Worm (Caenorhabditis elegans): Measurements from ENCODE around the gene Y58A7A.3.

DNA sequence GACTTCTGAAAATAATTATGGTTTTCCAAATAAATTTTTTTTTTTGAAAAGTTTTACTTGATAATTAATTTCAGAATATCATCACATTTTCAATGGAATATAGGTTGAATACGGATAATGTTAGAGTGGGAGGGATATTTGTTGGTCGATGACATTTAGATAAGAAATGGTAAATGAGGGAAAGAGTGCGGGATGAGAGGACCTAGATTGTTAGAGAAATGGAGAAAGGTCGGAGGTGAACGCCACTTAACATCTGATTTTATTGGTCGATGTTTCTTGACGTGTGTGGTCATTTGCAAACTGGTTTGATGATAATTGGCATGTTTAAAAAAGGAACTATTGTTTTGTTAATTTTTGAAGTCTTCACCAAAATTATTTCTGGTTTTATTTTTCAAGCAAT is 42.3 kb downstream of the Y58A7A.3 start:
- no peak for TF ChIP-seq ama-1 (optimal IDR thresholded peaks at IDR 0.05)
- TF ChIP-seq ttx-3 (tag; optimal IDR thresholded peaks at IDR 0.05): no peak
- no peak for TF ChIP-seq ceh-24 (tag; optimal IDR thresholded peaks at IDR 0.05)
- no peak for TF ChIP-seq tbx-7 (tag; optimal IDR thresholded peaks at IDR 0.05)
- no peak for TF ChIP-seq hlh-15 (tag; optimal IDR thresholded peaks at IDR 0.05)
- TF ChIP-seq gmeb-2 (tag; optimal IDR thresholded peaks at IDR 0.05): no peak
